Worm (Caenorhabditis elegans): ENCODE data around the gene elo-9.

DNA sequence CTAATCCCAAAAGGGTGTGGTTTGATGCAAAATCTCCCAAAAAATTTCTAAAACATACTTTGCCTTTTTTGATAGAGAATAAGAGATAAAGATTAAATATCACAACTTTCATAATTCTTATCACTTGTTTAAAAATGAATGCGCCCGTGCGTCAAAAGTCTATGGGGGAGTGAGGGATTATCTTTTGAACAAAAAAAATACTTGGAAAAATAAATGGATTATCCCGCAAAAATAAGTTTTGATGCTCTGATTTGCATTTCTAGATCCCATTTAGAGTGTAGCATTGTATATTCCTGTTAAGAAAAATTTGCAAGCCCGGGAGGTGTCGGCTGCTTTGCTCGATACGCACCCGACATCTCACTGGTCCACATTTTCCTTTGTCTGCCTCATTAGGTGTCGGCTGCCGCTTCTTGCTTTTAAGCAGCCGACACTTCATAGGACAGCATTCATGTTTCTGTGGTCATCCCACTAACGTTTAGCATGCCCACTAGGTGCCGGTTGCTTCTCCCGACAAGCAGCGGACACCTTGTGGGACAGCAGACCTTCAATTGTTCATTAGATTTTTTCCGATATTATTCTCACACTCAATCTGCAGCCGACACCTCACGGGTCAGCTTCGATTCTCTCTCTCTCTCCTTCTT lies 28.4 kb downstream of the elo-9 start:
- TF ChIP-seq lsy-2 (tag; optimal IDR thresholded peaks at IDR 0.05) (no peak), nhr-12 (tag; optimal IDR thresholded peaks at IDR 0.05) (no peak), lin-13 (tag; optimal IDR thresholded peaks at IDR 0.05) (no peak), zip-8 (tag; optimal IDR thresholded peaks at IDR 0.05) (no peak), ztf-11 (tag; optimal IDR thresholded peaks at IDR 0.05) (no peak), snpc-4 (tag; optimal IDR thresholded peaks at IDR 0.05) (no peak), mep-1 (tag; optimal IDR thresholded peaks at IDR 0.05) (no peak), unc-62 (GFP tag; optimal IDR thresholded peaks at IDR 0.05) (no peak), nhr-237 (tag; optimal IDR thresholded peaks at IDR 0.05) (no peak), nhr-76 (tag; optimal IDR thresholded peaks at IDR 0.05) (no peak), nhr-2 (tag; optimal IDR thresholded peaks at IDR 0.05) (no peak), elt-3 (tag; optimal IDR thresholded peaks at IDR 0.05) (no peak)

All from whole organism, mixed stage, embryonic.